Worm (Caenorhabditis elegans) whole organism, L1 larva: ENCODE data around the gene tbc-20.
A peak's percentile ranks its signal among the peaks of the same experiment; 100 is the strongest.

Experiments
- aly-2 ChIP-seq: fragments of 150-350 bp; optimal IDR thresholded peaks from 2 replicates; lab custom pipeline; 2014; ENCODE audit warnings: missing biosample characterization, missing genetic modification characterization
- ces-1 ChIP-seq: fragments of 150-350 bp; optimal IDR thresholded peaks from 2 replicates; lab custom pipeline; 2014; ENCODE audit warnings: missing biosample characterization, missing genetic modification reagents, missing genetic modification characterization
- elt-2 ChIP-seq: sonication (generic microtip); optimal IDR thresholded peaks from 2 replicates; lab custom pipeline; 2016; ENCODE audit warnings: missing genetic modification characterization, mild to moderate bottlenecking, inconsistent platforms, missing compliant biosample characterization, missing genetic modification reagents
- elt-3 ChIP-seq, 6 experiments: fragments of 150-350 bp in 1 of 6; sonication (generic microtip); optimal IDR thresholded peaks; 2 replicates each; lab custom pipeline; 2017 to 2018; ENCODE audit warnings: missing biosample characterization in 6 of 6, missing genetic modification characterization in 6 of 6, inconsistent platforms in 1 of 6
- jun-1 ChIP-seq: fragments of 150-350 bp; optimal IDR thresholded peaks from 2 replicates; lab custom pipeline; 2014; ENCODE audit warnings: missing biosample characterization, missing genetic modification reagents, missing genetic modification characterization
- mab-9 ChIP-seq: fragments of 200-800 bp; sonication (Bioruptor generic); IDR thresholded peaks from 2 replicates; pipeline ENCODE4 v1.3.6; 2022; ENCODE audit warnings: missing genetic modification reagents, missing genetic modification characterization, missing compliant biosample characterization
- nhr-11 ChIP-seq: fragments of 150-350 bp; optimal IDR thresholded peaks from 2 replicates; lab custom pipeline; 2014; ENCODE audit warnings: missing biosample characterization, missing genetic modification characterization
- nhr-28 ChIP-seq: fragments of 150-350 bp; optimal IDR thresholded peaks from 2 replicates; lab custom pipeline; 2014; ENCODE audit warnings: missing biosample characterization, missing genetic modification characterization
- nhr-77 ChIP-seq: fragments of 150-350 bp; optimal IDR thresholded peaks from 2 replicates; lab custom pipeline; 2014; ENCODE audit warnings: missing biosample characterization, missing genetic modification characterization

DNA sequence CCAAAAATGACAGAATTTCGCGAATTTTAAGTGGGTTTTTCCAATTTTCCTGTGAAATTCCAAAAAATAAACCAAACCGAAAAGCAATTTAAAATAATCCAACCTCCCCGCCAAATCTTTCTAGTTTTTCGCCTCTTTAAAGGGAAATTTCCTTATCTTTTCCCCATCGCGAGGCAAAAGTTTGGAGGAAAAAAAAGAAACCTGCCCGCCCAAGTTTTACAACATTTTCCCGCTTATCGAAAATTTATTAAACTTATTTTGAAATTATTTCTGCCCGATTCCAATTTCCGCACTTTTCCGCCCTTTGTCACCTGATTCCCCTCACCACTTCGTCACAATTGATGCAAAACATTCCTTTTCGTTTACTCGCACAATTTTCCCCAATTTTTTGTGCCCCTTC is 14.0 kb downstream of the tbc-20 start, which contains the start of gene osta-3:
- TF ChIP-seq nhr-77 (tag; lab: Kevin White, UChicago), result peak; percentile 3
- no peak for TF ChIP-seq ces-1 (GFP tag; lab: Kevin White, UChicago)
- TF ChIP-seq jun-1 (tag; lab: Kevin White, UChicago), result no peak
- TF ChIP-seq aly-2 (tag; lab: Kevin White, UChicago), result no peak
- TF ChIP-seq nhr-28, result no peak
- TF ChIP-seq mab-9 (GFP tag; lab: Robert Waterston, UW), result no peak
- TF ChIP-seq nhr-11 (tag; lab: Kevin White, UChicago), result no peak
- no peak for TF ChIP-seq elt-2
- TF ChIP-seq elt-3 (tag; optimal IDR thresholded peaks at IDR 0.05; lab: Kevin White, UChicago), result no peak
